Fruit fly (Drosophila melanogaster): ENCODE data around the gene Vps45.

- TF ChIP-seq gt (GFP tag; IDR thresholded peaks at IDR 0.05) (no peak), CG7928 (GFP tag; optimal IDR thresholded peaks at IDR 0.05) (no peak), gsb (GFP tag; IDR thresholded peaks at IDR 0.05) (no peak), Lim3 (GFP tag; IDR thresholded peaks at IDR 0.05) (no peak), CG2129 (GFP tag; IDR thresholded peaks at IDR 0.05; ENCODE audit: partially characterized antibody) (no peak)
Measured at dm6 chr3R:9551659-9552435, 11.9 kb upstream of the Vps45 start, which contains the start of the genes mura and RnpS1.

Data from whole organism, embryonic.